Worm (Caenorhabditis elegans): ENCODE data around the gene mam-3.

mam-3 gene

DNA sequence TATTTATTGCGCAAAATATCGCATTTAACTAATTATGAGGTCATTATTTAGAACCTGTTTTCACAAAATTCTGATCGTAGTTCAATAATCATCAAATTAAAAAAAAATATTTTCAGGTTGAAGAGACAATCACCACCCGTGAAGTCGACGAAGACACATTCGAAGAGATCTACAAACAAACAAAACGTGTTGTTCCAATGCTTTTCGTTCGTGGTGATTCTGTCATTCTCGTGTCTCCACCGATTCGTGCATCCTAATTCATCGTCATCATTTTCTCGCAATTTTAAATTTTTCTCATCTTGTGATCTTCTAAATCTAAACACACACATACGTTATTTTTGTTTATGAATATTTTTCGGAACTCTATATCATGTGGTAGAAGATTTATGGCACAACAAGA is 56.4 kb downstream of the mam-3 start (continued):
- TF ChIP-seq nhr-42 (GFP tag; IDR thresholded peaks at IDR 0.05) (peak; percentile 39; the same call in 1 of the 2 replicates), zip-2 (tag; optimal IDR thresholded peaks at IDR 0.05) (peak; percentile 66), zfp-2 (tag; optimal IDR thresholded peaks at IDR 0.05) (no peak), nhr-25 (tag; optimal IDR thresholded peaks at IDR 0.05; ENCODE audit: borderline replicate concordance, insufficient read depth) (no peak), daf-12 (tag; optimal IDR thresholded peaks at IDR 0.05) (no peak), F44E2.7 (GFP tag; IDR thresholded peaks at IDR 0.05) (no peak), hlh-30 (tag; optimal IDR thresholded peaks at IDR 0.05; ENCODE audit: insufficient read depth) (peak; percentile 65), Y75B8A.6 (GFP tag; IDR thresholded peaks at IDR 0.05) (no peak), T26A8.4 (GFP tag; IDR thresholded peaks at IDR 0.05) (peak; percentile 69), pha-4 (GFP tag; IDR thresholded peaks at IDR 0.05) (peak; percentile 42; the same call in 1 of the 2 replicates), pha-4 (tag; optimal IDR thresholded peaks at IDR 0.05) (no peak), lin-15B (tag; optimal IDR thresholded peaks at IDR 0.05) (no peak), ZK546.5 (tag; optimal IDR thresholded peaks at IDR 0.05) (no peak), aly-2 (tag; optimal IDR thresholded peaks at IDR 0.05) (no peak)

DNA sequence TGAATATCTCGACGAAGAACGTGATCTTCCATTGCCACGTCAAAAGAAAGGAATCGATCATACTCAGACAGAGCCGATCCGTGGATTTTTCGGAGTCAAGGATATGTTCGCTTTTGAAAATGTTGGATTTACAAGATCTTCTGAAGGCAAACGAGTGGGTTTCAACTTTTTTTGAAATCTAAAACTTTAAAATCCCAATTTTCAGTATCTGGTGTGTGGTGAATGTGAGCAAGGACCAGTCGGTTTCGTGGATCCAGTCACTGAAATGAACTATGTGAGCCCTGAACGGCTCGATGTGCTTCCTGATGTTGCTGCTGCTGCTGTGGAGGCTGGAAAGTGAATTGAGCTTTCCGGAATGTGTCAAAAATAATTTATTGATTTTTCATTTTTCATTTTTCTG is 58.3 kb downstream of the mam-3 start, which contains the start of gene lsm-3:
Gene lsm-3 (plus strand): TSS at position 301 of the 400 bp plus-strand sequence.
- TF ChIP-seq unc-62 (GFP tag; optimal IDR thresholded peaks at IDR 0.05 in 1 of 2) (peak in 1 of 2 experiments; percentile 88), unc-62 (tag; optimal IDR thresholded peaks at IDR 0.05) (no peak), ceh-62 (tag; optimal IDR thresholded peaks at IDR 0.05) (no peak)

DNA sequence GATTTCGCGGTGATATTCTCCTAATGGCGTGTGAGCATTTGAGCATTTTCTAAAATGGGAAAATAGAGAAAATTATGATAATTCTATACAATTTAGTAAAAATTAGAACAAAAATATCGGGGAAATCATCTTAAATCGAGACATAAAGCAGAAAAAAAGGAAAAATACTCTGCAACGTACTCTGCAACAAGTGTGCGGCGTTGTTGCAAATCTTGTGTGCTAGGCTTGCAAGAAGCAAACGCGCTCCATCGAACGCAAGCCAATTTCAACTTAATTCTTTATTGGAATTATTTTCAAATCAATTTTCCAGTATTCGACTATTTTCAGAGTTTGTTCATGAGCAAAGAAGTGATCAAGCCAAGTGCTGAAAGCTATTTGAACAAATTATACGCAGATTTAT is 59.1 kb downstream of the mam-3 start, which contains the start of the genes Y62E10A.20, Y62E10A.23 and mdt-9:
Gene Y62E10A.20 (minus strand): TSS at position 49 of the 400 bp plus-strand sequence.
Gene Y62E10A.23 (plus strand): TSS at position 282 of the 400 bp plus-strand sequence.
Gene mdt-9 (plus strand): TSS at position 338 of the 400 bp plus-strand sequence.
- TF ChIP-seq ztf-7 (tag; optimal IDR thresholded peaks at IDR 0.05) (peak; percentile 65), snpc-4 (tag; optimal IDR thresholded peaks at IDR 0.05) (no peak), mep-1 (tag; optimal IDR thresholded peaks at IDR 0.05) (peak; percentile 86), lin-39 (tag; optimal IDR thresholded peaks at IDR 0.05) (no peak), spr-1 (tag; optimal IDR thresholded peaks at IDR 0.05) (peak; percentile 0), arid-1 (GFP tag; conservative IDR thresholded peaks at IDR 0.05) (0 out of 2 replicates have a peak, but pooled peaks have one; percentile 48), egl-27 (tag; optimal IDR thresholded peaks at IDR 0.05) (no peak), unc-130 (GFP tag; optimal IDR thresholded peaks at IDR 0.05) (peak; percentile 78), Y48G9A.11 (GFP tag; IDR thresholded peaks at IDR 0.05) (no peak), D1046.2 (GFP tag; IDR thresholded peaks at IDR 0.05) (no peak), F49E8.2 (tag; optimal IDR thresholded peaks at IDR 0.05; ENCODE audit: borderline replicate concordance) (no peak), daf-12 (tag; optimal IDR thresholded peaks at IDR 0.05) (no peak), dpl-1 (GFP tag; optimal IDR thresholded peaks at IDR 0.05) (peak; percentile 74), ZK546.5 (tag; optimal IDR thresholded peaks at IDR 0.05) (no peak), F37D6.2 (tag; optimal IDR thresholded peaks at IDR 0.05) (peak; percentile 41), vab-7 (GFP tag; IDR thresholded peaks at IDR 0.05) (no peak), lsy-2 (tag; optimal IDR thresholded peaks at IDR 0.05) (peak in 1 of 2 experiments; percentile 89), snpc-1.2 (GFP tag; IDR thresholded peaks at IDR 0.05) (0 out of 2 replicates have a peak, but pooled peaks have one; percentile 67), hmg-1.1 (GFP tag; IDR thresholded peaks at IDR 0.05) (peak; percentile 59), duxl-1 (tag; optimal IDR thresholded peaks at IDR 0.05; ENCODE audit: poor library complexity) (no peak), daf-16 (GFP tag; optimal IDR thresholded peaks at IDR 0.05) (no peak), daf-16 (tag; optimal IDR thresholded peaks at IDR 0.05) (peak; percentile 31), mes-2 (tag; optimal IDR thresholded peaks at IDR 0.05; ENCODE audit: poor library complexity, severe bottlenecking) (peak; percentile 94), pha-4 (GFP tag; IDR thresholded peaks at IDR 0.05) (no peak), pha-4 (tag; optimal IDR thresholded peaks at IDR 0.05) (peak; percentile 29), nhr-76 (tag; optimal IDR thresholded peaks at IDR 0.05) (no peak), mxl-3 (GFP tag; optimal IDR thresholded peaks at IDR 0.05) (no peak), lin-38 (GFP tag; IDR thresholded peaks at IDR 0.05) (peak; percentile 96), dve-1 (tag; optimal IDR thresholded peaks at IDR 0.05; ENCODE audit: insufficient read depth) (peak; percentile 70), saeg-2 (GFP tag; IDR thresholded peaks at IDR 0.05) (no peak), ces-1 (GFP tag; optimal IDR thresholded peaks at IDR 0.05) (no peak), dmd-6 (GFP tag; IDR thresholded peaks at IDR 0.05) (no peak), aly-2 (tag; optimal IDR thresholded peaks at IDR 0.05) (no peak), zip-2 (tag; optimal IDR thresholded peaks at IDR 0.05) (no peak), ceh-32 (tag; optimal IDR thresholded peaks at IDR 0.05; ENCODE audit: poor library complexity) (no peak), T26A8.4 (GFP tag; IDR thresholded peaks at IDR 0.05) (0 out of 2 replicates have a peak, but pooled peaks have one; percentile 46), sdz-12 (GFP tag; optimal IDR thresholded peaks at IDR 0.05) (no peak)
